Worm (Caenorhabditis elegans) whole organism, L3 larva: ENCODE results near the gene F52D2.6.

Source experiments
- ZK546.5 ChIP-seq: sonication (generic microtip); optimal IDR thresholded peaks from 2 replicates; lab custom pipeline; 2017; ENCODE audit warnings: missing biosample characterization, missing genetic modification characterization
- aly-2 ChIP-seq: fragments of 150-350 bp; optimal IDR thresholded peaks from 2 replicates; lab custom pipeline; 2014; ENCODE audit warnings: missing biosample characterization, missing genetic modification characterization
- elt-3 ChIP-seq, 3 experiments: fragments of 150-350 bp in 1 of 3; sonication (generic microtip) in 2 of 3; optimal IDR thresholded peaks; 2 replicates in 2 of 3; 4 replicates in 1 of 3; lab custom pipeline; 2014 to 2017; ENCODE audit warnings: missing biosample characterization in 3 of 3, missing genetic modification characterization in 3 of 3
- fkh-10 ChIP-seq: sonication (generic microtip); optimal IDR thresholded peaks from 2 replicates; lab custom pipeline; 2017; ENCODE audit warnings: missing biosample characterization, missing genetic modification reagents, missing genetic modification characterization
- jun-1 ChIP-seq: fragments of 150-350 bp; optimal IDR thresholded peaks from 2 replicates; lab custom pipeline; 2014; ENCODE audit warnings: missing biosample characterization, missing genetic modification reagents, missing genetic modification characterization
- lin-15B ChIP-seq: fragments of 150-350 bp; optimal IDR thresholded peaks from 2 replicates; lab custom pipeline; 2014; ENCODE audit warnings: missing biosample characterization, missing genetic modification characterization
- nhr-237 ChIP-seq: fragments of 150-350 bp; optimal IDR thresholded peaks from 2 replicates; lab custom pipeline; 2014; ENCODE audit warnings: missing biosample characterization, missing genetic modification characterization
- nhr-25 ChIP-seq: sonication (generic microtip); optimal IDR thresholded peaks from 2 replicates; lab custom pipeline; 2017; ENCODE audit warnings: missing biosample characterization, missing genetic modification characterization
- nhr-76 ChIP-seq: fragments of 150-350 bp; sonication (generic microtip); optimal IDR thresholded peaks from 5 replicates; lab custom pipeline; 2014; ENCODE audit warnings: missing biosample characterization, missing genetic modification characterization
- sea-2 ChIP-seq: fragments of 150-350 bp; sonication (generic microtip); optimal IDR thresholded peaks from 4 replicates; lab custom pipeline; 2014; ENCODE audit warnings: missing biosample characterization, missing genetic modification reagents, missing genetic modification characterization
- tbx-2 ChIP-seq: sonication (generic microtip); optimal IDR thresholded peaks from 2 replicates; lab custom pipeline; 2016; ENCODE audit warnings: mild to moderate bottlenecking, missing genetic modification characterization, missing compliant biosample characterization
- unc-39 ChIP-seq: sonication (generic microtip); optimal IDR thresholded peaks from 4 replicates; lab custom pipeline; 2017; ENCODE audit warnings: missing biosample characterization, missing genetic modification characterization
- zag-1 ChIP-seq: fragments of 150-350 bp; optimal IDR thresholded peaks from 2 replicates; lab custom pipeline; 2014; ENCODE audit warnings: missing biosample characterization, missing genetic modification characterization
- ztf-4 ChIP-seq: fragments of 150-350 bp; optimal IDR thresholded peaks from 2 replicates; lab custom pipeline; 2014; ENCODE audit warnings: missing biosample characterization, missing genetic modification characterization

DNA sequence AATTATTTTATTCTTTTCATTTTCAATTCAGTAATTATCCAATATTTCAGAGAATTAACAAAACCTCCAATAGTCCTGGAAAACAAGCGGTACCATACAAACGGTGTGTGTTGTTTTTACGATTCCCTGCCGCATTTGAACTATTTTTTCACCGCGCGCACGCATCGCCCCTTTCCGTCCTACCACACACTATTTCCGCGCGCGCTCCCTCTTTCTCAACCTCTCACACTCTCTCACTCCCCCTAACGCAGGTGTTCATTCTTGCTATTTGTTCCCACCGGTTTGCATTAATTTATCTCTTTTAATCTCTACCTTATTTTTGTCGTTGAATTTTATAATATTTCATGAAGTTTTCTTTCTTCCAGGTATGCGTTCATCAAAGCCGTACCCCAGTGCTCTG is 1.9 kb downstream of the F52D2.6 start, which contains the start of gene F52D2.12:
- TF ChIP-seq aly-2 (no peak), lin-15B (tag; lab: Kevin White, UChicago) (no peak), tbx-2 (tag; lab: Kevin White, UChicago) (no peak), sea-2 (GFP tag; lab: Kevin White, UChicago) (no peak), nhr-76 (tag; lab: Kevin White, UChicago) (no peak), nhr-25 (no peak), nhr-237 (tag; lab: Kevin White, UChicago) (no peak), ztf-4 (tag; lab: Kevin White, UChicago) (no peak), unc-39 (tag; lab: Kevin White, UChicago) (no peak), ZK546.5 (tag; lab: Kevin White, UChicago) (no peak), jun-1 (tag; lab: Kevin White, UChicago) (no peak), elt-3 (tag; optimal IDR thresholded peaks at IDR 0.05; lab: Kevin White, UChicago) (no peak), zag-1 (no peak), fkh-10 (GFP tag; lab: Kevin White, UChicago) (no peak)
